Worm (Caenorhabditis elegans) whole organism, mixed stage, embryonic: ENCODE results near the gene Y53C12B.7.

ENCODE experiments used
- M03D4.4 ChIP-seq: sonication (generic microtip); optimal IDR thresholded peaks from 2 replicates; lab custom pipeline; 2017; ENCODE audit warnings: mild to moderate bottlenecking, missing genetic modification characterization, missing compliant biosample characterization
- bed-3 ChIP-seq: fragments of 200-800 bp; sonication (Bioruptor generic); optimal IDR thresholded peaks from 3 replicates; lab custom pipeline; 2018; ENCODE audit warnings: mild to moderate bottlenecking, missing genetic modification characterization, moderate library complexity, missing compliant biosample characterization
- blmp-1 ChIP-seq: fragments of 150-350 bp; optimal IDR thresholded peaks from 2 replicates; lab custom pipeline; 2014; ENCODE audit warnings: missing biosample characterization, missing genetic modification characterization
- ceh-39 ChIP-seq: fragments of 150-350 bp; optimal IDR thresholded peaks from 2 replicates; lab custom pipeline; 2014; ENCODE audit warnings: missing biosample characterization, missing genetic modification characterization
- ceh-43 ChIP-seq: fragments of 200-800 bp; sonication (Bioruptor generic); optimal IDR thresholded peaks from 2 replicates; lab custom pipeline; 2018; ENCODE audit warnings: mild to moderate bottlenecking, missing genetic modification characterization, moderate library complexity, missing compliant biosample characterization
- ceh-83 ChIP-seq: fragments of 200-800 bp; sonication (Bioruptor generic); optimal IDR thresholded peaks from 2 replicates; lab custom pipeline; 2018; ENCODE audit warnings: mild to moderate bottlenecking, missing genetic modification characterization, missing compliant biosample characterization
- ces-1 ChIP-seq: fragments of 150-350 bp; optimal IDR thresholded peaks from 2 replicates; lab custom pipeline; 2014; ENCODE audit warnings: missing biosample characterization, missing genetic modification reagents, missing genetic modification characterization
- cnd-1 ChIP-seq: fragments of 200-800 bp; sonication (Bioruptor generic); optimal IDR thresholded peaks from 2 replicates; lab custom pipeline; 2018; ENCODE audit warnings: mild to moderate bottlenecking, missing genetic modification characterization, missing compliant biosample characterization
- drap-1 ChIP-seq: fragments of 200-800 bp; sonication (Bioruptor generic); optimal IDR thresholded peaks from 3 replicates; lab custom pipeline; 2018; ENCODE audit warnings: mild to moderate bottlenecking, missing genetic modification characterization, missing compliant biosample characterization
- flh-1 ChIP-seq: fragments of 200-800 bp; sonication (Bioruptor generic); optimal IDR thresholded peaks from 2 replicates; lab custom pipeline; 2018; ENCODE audit warnings: mild to moderate bottlenecking, missing genetic modification characterization, moderate library complexity, missing compliant biosample characterization
- ham-2 ChIP-seq: fragments of 200-800 bp; sonication (Bioruptor generic); optimal IDR thresholded peaks from 2 replicates; lab custom pipeline; 2018; ENCODE audit warnings: mild to moderate bottlenecking, missing genetic modification characterization, missing compliant biosample characterization
- hlh-1 ChIP-seq: fragments of 150-350 bp; optimal IDR thresholded peaks from 2 replicates; lab custom pipeline; 2014; ENCODE audit warnings: missing biosample characterization, missing genetic modification reagents, missing genetic modification characterization
- lin-13 ChIP-seq: fragments of 150-350 bp; optimal IDR thresholded peaks from 2 replicates; lab custom pipeline; 2014; ENCODE audit warnings: missing biosample characterization, missing genetic modification characterization
- lin-32 ChIP-seq: fragments of 200-800 bp; sonication (Bioruptor generic); optimal IDR thresholded peaks from 2 replicates; lab custom pipeline; 2018; ENCODE audit warnings: mild to moderate bottlenecking, missing genetic modification characterization, missing compliant biosample characterization
- lsy-2 ChIP-seq: fragments of 150-350 bp; optimal IDR thresholded peaks from 2 replicates; lab custom pipeline; 2014; ENCODE audit warnings: missing biosample characterization, missing genetic modification characterization
- mab-5 ChIP-seq: fragments of 150-350 bp; optimal IDR thresholded peaks from 2 replicates; lab custom pipeline; 2014; ENCODE audit warnings: missing biosample characterization, missing genetic modification characterization
- mep-1 ChIP-seq: fragments of 150-350 bp; optimal IDR thresholded peaks from 2 replicates; lab custom pipeline; 2017; ENCODE audit warnings: missing biosample characterization, missing genetic modification reagents, missing genetic modification characterization, inconsistent platforms
- mls-2 ChIP-seq: sonication (generic microtip); optimal IDR thresholded peaks from 2 replicates; lab custom pipeline; 2016; ENCODE audit warnings: mild to moderate bottlenecking, missing genetic modification characterization, moderate library complexity, missing compliant biosample characterization
- nhr-12 ChIP-seq: fragments of 150-350 bp; optimal IDR thresholded peaks from 2 replicates; lab custom pipeline; 2014; ENCODE audit warnings: missing biosample characterization, missing genetic modification characterization
- nhr-2 ChIP-seq: fragments of 150-350 bp; optimal IDR thresholded peaks from 2 replicates; lab custom pipeline; 2014; ENCODE audit warnings: missing biosample characterization, missing genetic modification characterization
- nhr-237 ChIP-seq: fragments of 150-350 bp; optimal IDR thresholded peaks from 2 replicates; lab custom pipeline; 2014; ENCODE audit warnings: missing biosample characterization, missing genetic modification characterization
- nhr-28 ChIP-seq: fragments of 150-350 bp; optimal IDR thresholded peaks from 2 replicates; lab custom pipeline; 2014; ENCODE audit warnings: missing biosample characterization, missing genetic modification characterization
- nhr-76 ChIP-seq: sonication (generic microtip); optimal IDR thresholded peaks from 2 replicates; lab custom pipeline; 2017; ENCODE audit warnings: missing biosample characterization, missing genetic modification characterization
- pha-4 ChIP-seq: fragments of 150-350 bp; optimal IDR thresholded peaks from 2 replicates; lab custom pipeline; 2018; ENCODE audit warnings: missing biosample characterization, missing genetic modification reagents, missing genetic modification characterization
- snpc-4 ChIP-seq: fragments of 150-350 bp; optimal IDR thresholded peaks from 2 replicates; lab custom pipeline; 2014; ENCODE audit warnings: missing biosample characterization, missing genetic modification characterization
- sptf-1 ChIP-seq: sonication (generic microtip); optimal IDR thresholded peaks from 2 replicates; lab custom pipeline; 2017; ENCODE audit warnings: mild to moderate bottlenecking, missing genetic modification characterization, moderate library complexity, missing compliant biosample characterization
- tbx-8 ChIP-seq: fragments of 200-800 bp; sonication (Bioruptor generic); optimal IDR thresholded peaks from 2 replicates; lab custom pipeline; 2018; ENCODE audit warnings: mild to moderate bottlenecking, missing genetic modification characterization, moderate library complexity, missing compliant biosample characterization
- unc-120 ChIP-seq: sonication (generic microtip); optimal IDR thresholded peaks from 2 replicates; lab custom pipeline; 2017; ENCODE audit warnings: missing genetic modification characterization, missing compliant biosample characterization; ENCODE audit not compliant: poor library complexity, severe bottlenecking
- unc-62 ChIP-seq: fragments of 150-350 bp; optimal IDR thresholded peaks from 2 replicates; lab custom pipeline; 2014; ENCODE audit warnings: missing biosample characterization, missing genetic modification reagents, missing genetic modification characterization
- zip-8 ChIP-seq: fragments of 150-350 bp; optimal IDR thresholded peaks from 2 replicates; lab custom pipeline; 2014; ENCODE audit warnings: missing biosample characterization, missing genetic modification characterization
- ztf-11 ChIP-seq: fragments of 150-350 bp; optimal IDR thresholded peaks from 2 replicates; lab custom pipeline; 2014; ENCODE audit warnings: missing biosample characterization, missing genetic modification characterization

The Y53C12B.7 gene

ce11 chrII:9717904-9718303 is 35.1 kb downstream of the Y53C12B.7 start, which contains the start of gene Y53C12A.6:
TSS of gene Y53C12A.6 (minus strand) at chrII:9718004.
- TF ChIP-seq nhr-76 (tag; lab: Kevin White, UChicago): no peak
- TF ChIP-seq ces-1 (GFP tag; lab: Kevin White, UChicago): no peak
- no peak for TF ChIP-seq unc-62
- no peak for TF ChIP-seq mep-1
- no peak for TF ChIP-seq ztf-11 (tag; lab: Kevin White, UChicago)
- no peak for TF ChIP-seq mls-2 (tag; lab: Kevin White, UChicago)
- TF ChIP-seq tbx-8: no peak

DNA sequence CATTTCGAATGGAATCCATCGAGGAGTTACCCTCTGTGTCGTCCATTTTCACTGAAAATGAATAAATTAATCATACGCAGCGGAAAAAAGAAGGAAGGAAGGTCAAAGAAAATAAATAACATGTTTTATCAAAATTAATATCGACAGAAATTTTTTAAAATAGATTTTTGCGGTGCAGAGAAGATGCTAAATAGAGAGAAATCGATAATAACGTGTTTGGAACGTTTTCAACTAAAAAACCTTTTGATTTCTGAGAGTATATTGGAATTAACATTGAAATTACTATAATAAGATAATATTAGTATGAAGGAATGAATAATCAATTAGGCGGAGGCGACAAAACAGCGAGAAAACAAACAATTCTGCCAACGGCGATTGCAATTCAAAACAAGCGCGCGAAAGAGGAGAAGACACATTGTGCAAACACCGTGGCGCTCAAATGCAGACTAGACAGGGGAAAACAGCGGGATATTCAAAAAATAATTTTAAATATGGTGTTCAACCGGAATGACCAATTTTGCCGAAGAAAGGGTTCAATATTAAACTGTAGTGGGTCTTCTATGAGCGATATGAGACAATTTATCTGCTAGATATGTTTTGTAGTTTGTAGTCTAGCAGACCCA is 36.5 kb downstream of the Y53C12B.7 start, which contains the start of gene wee-1.3:
TSS of gene wee-1.3 (minus strand) at position 51 of the 623 bp plus-strand sequence.
- no peak for TF ChIP-seq flh-1
- no peak for TF ChIP-seq tbx-8
- peak; percentile 51 for TF ChIP-seq unc-120 (tag; lab: Kevin White, UChicago)
- TF ChIP-seq hlh-1 (tag; lab: Kevin White, UChicago): peak; percentile 20
- peak; percentile 79 for TF ChIP-seq nhr-237
- peak; percentile 78 for TF ChIP-seq pha-4 (tag; lab: Kevin White, UChicago)
- peak; percentile 75 for TF ChIP-seq mep-1
- TF ChIP-seq lin-13: peak; percentile 80
- peak; percentile 48 for TF ChIP-seq drap-1 (GFP tag; lab: Kevin White, UChicago)
- TF ChIP-seq mls-2 (tag; lab: Kevin White, UChicago): peak; percentile 47
- peak; percentile 45 for TF ChIP-seq ceh-39 (tag; lab: Kevin White, UChicago)
- no peak for TF ChIP-seq ceh-43 (GFP tag; lab: Kevin White, UChicago)
- no peak for TF ChIP-seq lin-32 (GFP tag; lab: Kevin White, UChicago)
- TF ChIP-seq ces-1 (GFP tag; lab: Kevin White, UChicago): peak; percentile 58
- no peak for TF ChIP-seq snpc-4 (tag; lab: Kevin White, UChicago)
- no peak for TF ChIP-seq nhr-12
- peak; percentile 89 for TF ChIP-seq lsy-2 (tag; lab: Kevin White, UChicago)
- no peak for TF ChIP-seq bed-3 (GFP tag; lab: Kevin White, UChicago)
- TF ChIP-seq, all 35 proteins: peak for 11

- TF ChIP-seq ceh-83 (GFP tag; lab: Kevin White, UChicago) (peak; percentile 55), lsy-2 (tag; lab: Kevin White, UChicago) (no peak)
These were observed 39.9 kb downstream of the Y53C12B.7 start for ce11 chrII:9713083-9713482.

- TF ChIP-seq hlh-1 (tag; lab: Kevin White, UChicago) (no peak), nhr-2 (tag; lab: Kevin White, UChicago) (no peak), nhr-237 (no peak), nhr-28 (tag; lab: Kevin White, UChicago) (no peak), lin-32 (GFP tag; lab: Kevin White, UChicago) (no peak), mab-5 (tag; lab: Kevin White, UChicago) (no peak), zip-8 (tag; lab: Kevin White, UChicago) (no peak), lsy-2 (tag; lab: Kevin White, UChicago) (no peak), M03D4.4 (tag; lab: Kevin White, UChicago) (no peak), lin-13 (no peak), mls-2 (tag; lab: Kevin White, UChicago) (no peak), snpc-4 (tag; lab: Kevin White, UChicago) (no peak), blmp-1 (tag; lab: Kevin White, UChicago) (no peak), cnd-1 (tag; lab: Kevin White, UChicago) (no peak), nhr-12 (no peak), unc-120 (tag; lab: Kevin White, UChicago) (no peak), sptf-1 (tag; lab: Kevin White, UChicago) (no peak), mep-1 (no peak), unc-62 (no peak)
These were observed 44.2 kb downstream of the Y53C12B.7 start, which contains the start of gene glt-5 for ce11 chrII:9708835-9709299. TSS of gene glt-5 (minus strand) at chrII:9708885.

ce11 chrII:9706207-9706606 is 46.8 kb downstream of the Y53C12B.7 start, which contains the start of gene Y53C12A.3:
TSS of gene Y53C12A.3 (minus strand) at chrII:9706240.
- TF ChIP-seq unc-120 (tag; lab: Kevin White, UChicago): no peak
- TF ChIP-seq nhr-76 (tag; lab: Kevin White, UChicago): no peak
- peak; percentile 43 for TF ChIP-seq nhr-237
- TF ChIP-seq lin-32 (GFP tag; lab: Kevin White, UChicago): no peak
- TF ChIP-seq mep-1: peak; percentile 31
- TF ChIP-seq nhr-28 (tag; lab: Kevin White, UChicago): no peak
- peak; percentile 51 for TF ChIP-seq lsy-2 (tag; lab: Kevin White, UChicago)
- TF ChIP-seq ces-1 (GFP tag; lab: Kevin White, UChicago): peak; percentile 29
- no peak for TF ChIP-seq drap-1 (GFP tag; lab: Kevin White, UChicago)
- peak; percentile 11 for TF ChIP-seq nhr-2 (tag; lab: Kevin White, UChicago)
- no peak for TF ChIP-seq ztf-11 (tag; lab: Kevin White, UChicago)
- no peak for TF ChIP-seq ham-2 (GFP tag; lab: Kevin White, UChicago)
- no peak for TF ChIP-seq tbx-8
